Fruit fly (Drosophila melanogaster): Measurements from ENCODE around the gene mRpS21.

The mRpS21 gene

DNA sequence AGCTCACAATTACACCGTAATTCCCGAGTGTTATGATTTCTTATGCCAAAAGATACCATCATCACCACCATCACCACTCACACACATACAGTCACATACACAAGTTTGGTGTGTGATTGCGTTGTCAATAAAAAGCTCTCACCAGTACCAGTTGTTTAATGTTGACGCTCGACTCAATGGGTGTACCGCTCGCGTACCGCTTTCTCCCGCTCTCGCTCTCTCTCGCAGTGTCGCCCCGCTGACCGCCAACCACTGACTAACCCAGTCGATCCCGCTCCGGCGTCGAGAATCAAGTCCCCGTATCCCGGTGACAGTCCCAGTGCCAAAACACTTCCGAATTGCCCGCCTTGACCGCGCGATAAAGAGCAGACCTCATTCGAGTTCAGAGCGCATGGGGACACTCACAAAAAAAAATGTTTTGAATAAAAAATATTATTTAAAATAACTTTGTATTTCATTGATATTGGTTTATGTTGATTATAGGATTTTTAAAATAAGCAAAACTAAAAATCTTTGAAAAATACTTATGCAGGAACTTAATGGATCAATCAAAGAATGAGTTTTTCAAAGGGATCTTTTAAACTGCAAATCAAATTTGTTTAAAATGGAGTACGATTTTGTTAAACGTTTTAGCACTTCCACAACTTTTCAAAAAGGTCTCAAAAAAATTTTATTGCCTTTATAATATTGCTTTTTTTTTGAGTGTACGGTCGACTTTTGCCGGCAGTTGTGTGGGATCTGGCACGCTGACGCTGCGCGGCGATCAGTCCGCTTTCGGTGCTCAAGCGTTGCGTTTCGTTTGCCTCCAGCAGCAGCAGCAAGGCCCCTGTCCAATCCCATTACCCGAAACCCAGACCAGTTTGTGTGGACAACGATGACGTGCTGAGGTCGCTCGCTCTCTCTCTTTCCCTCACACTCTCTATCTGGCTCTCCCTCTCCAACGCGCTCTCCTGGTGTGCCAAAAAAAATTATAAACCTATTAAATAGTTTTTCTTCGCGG, 17.1 kb downstream of the mRpS21 start, which contains the start of gene Dic1 (continued):
- TF ChIP-seq CG12744 (GFP tag; optimal IDR thresholded peaks at IDR 0.05) (peak; percentile 86), Spps (tag; optimal IDR thresholded peaks at IDR 0.05) (peak; percentile 97), HmgD (GFP tag; optimal IDR thresholded peaks at IDR 0.05) (peak; percentile 42), CG31365 (tag; optimal IDR thresholded peaks at IDR 0.05) (peak; percentile 64), lilli (GFP tag; optimal IDR thresholded peaks at IDR 0.05) (peak; percentile 97), jigr1 (GFP tag; IDR thresholded peaks at IDR 0.05) (peak; percentile 86), CG8089 (GFP tag; optimal IDR thresholded peaks at IDR 0.05) (peak; percentile 77), CG30403 (GFP tag; optimal IDR thresholded peaks at IDR 0.05) (peak; percentile 98), HLH54F (GFP tag; optimal IDR thresholded peaks at IDR 0.05) (peak; percentile 93), Bgb (GFP tag; IDR thresholded peaks at IDR 0.05; ENCODE audit: partially characterized antibody) (peak; percentile 68; the same call in 1 of the 2 replicates), cas (GFP tag; IDR thresholded peaks at IDR 0.05) (peak; percentile 70), fd102C (GFP tag; optimal IDR thresholded peaks at IDR 0.05) (no peak), fd96Cb (tag; optimal IDR thresholded peaks at IDR 0.05) (peak; percentile 98), Lpt (GFP tag; optimal IDR thresholded peaks at IDR 0.05) (no peak), CG16779 (GFP tag; IDR thresholded peaks at IDR 0.05) (peak; percentile 65; the same call in 1 of the 2 replicates), Fer3 (tag; optimal IDR thresholded peaks at IDR 0.05) (peak; percentile 97), CG14965 (GFP tag; optimal IDR thresholded peaks at IDR 0.05; ENCODE audit: borderline replicate concordance) (no peak), Awh (GFP tag; IDR thresholded peaks at IDR 0.05) (peak; percentile 72), CG10543 (GFP tag; optimal IDR thresholded peaks at IDR 0.05) (peak; percentile 98), tx (GFP tag; optimal IDR thresholded peaks at IDR 0.05) (peak; percentile 79), Drgx (GFP tag; IDR thresholded peaks at IDR 0.05) (peak; percentile 91), bowl (GFP tag; IDR thresholded peaks at IDR 0.05) (peak; percentile 48; the same call in 1 of the 2 replicates), Dek (tag; optimal IDR thresholded peaks at IDR 0.05) (peak; percentile 96), CkIIα-i1 (GFP tag; IDR thresholded peaks at IDR 0.05) (no peak; the same call in 1 of the 2 replicates), nerfin-2 (GFP tag; IDR thresholded peaks at IDR 0.05; ENCODE audit: partially characterized antibody) (no peak), CG43689 (GFP tag; IDR thresholded peaks at IDR 0.05) (peak; percentile 70; the same call in 1 of the 2 replicates), Dref (GFP tag; IDR thresholded peaks at IDR 0.05) (no peak), CG3847 (GFP tag; IDR thresholded peaks at IDR 0.05) (peak; percentile 94), CG16815 (GFP tag; optimal IDR thresholded peaks at IDR 0.05) (peak; percentile 93), CG32767 (GFP tag; IDR thresholded peaks at IDR 0.05) (peak; percentile 92), Ptx1 (GFP tag; IDR thresholded peaks at IDR 0.05) (peak; percentile 96), CG10267 (tag; optimal IDR thresholded peaks at IDR 0.05) (peak; percentile 95), CG18476 (GFP tag; optimal IDR thresholded peaks at IDR 0.05) (peak; percentile 95), CG34376 (GFP tag; optimal IDR thresholded peaks at IDR 0.05) (peak; percentile 91), Doc3 (GFP tag; IDR thresholded peaks at IDR 0.05; ENCODE audit: partially characterized antibody) (no peak), vvl (GFP tag; IDR thresholded peaks at IDR 0.05) (peak; percentile 94), CG15601 (tag; optimal IDR thresholded peaks at IDR 0.05) (peak; percentile 94), crc (GFP tag; optimal IDR thresholded peaks at IDR 0.05) (peak; percentile 75), sob (GFP tag; IDR thresholded peaks at IDR 0.05) (peak; percentile 89), CG9797 (GFP tag; optimal IDR thresholded peaks at IDR 0.05) (peak; percentile 41), pum (GFP tag; optimal IDR thresholded peaks at IDR 0.05) (peak; percentile 89), CG4707 (GFP tag; optimal IDR thresholded peaks at IDR 0.05) (peak; percentile 77), eve (GFP tag; optimal IDR thresholded peaks at IDR 0.05) (peak in 1 of 2 experiments; percentile 97), slou (GFP tag; optimal IDR thresholded peaks at IDR 0.05) (peak; percentile 95), D (optimal IDR thresholded peaks at IDR 0.05) (no peak), D (GFP tag; optimal IDR thresholded peaks at IDR 0.05) (peak; percentile 98), CG9817 (tag; optimal IDR thresholded peaks at IDR 0.05) (peak; percentile 95), CG8944 (GFP tag; optimal IDR thresholded peaks at IDR 0.05) (peak; percentile 85), ind (GFP tag; optimal IDR thresholded peaks at IDR 0.05) (peak; percentile 95)
